Worm (Caenorhabditis elegans) whole organism, L2 larva: ENCODE measurements around the gene fmo-4.

ENCODE experiments used
- C34F6.9 ChIP-seq: fragments of 150-350 bp; optimal IDR thresholded peaks from 2 replicates; lab custom pipeline; 2014; ENCODE audit warnings: missing biosample characterization, missing genetic modification characterization
- F13H6.1 ChIP-seq: sonication (generic microtip); optimal IDR thresholded peaks from 2 replicates; lab custom pipeline; 2016; ENCODE audit warnings: missing genetic modification characterization, missing compliant biosample characterization
- Y55F3AM.14 ChIP-seq: fragments of 200-800 bp; sonication (Bioruptor generic); optimal IDR thresholded peaks from 2 replicates; lab custom pipeline; 2018; ENCODE audit warnings: mild to moderate bottlenecking, missing genetic modification characterization, missing compliant biosample characterization
- ZK546.5 ChIP-seq: sonication (generic microtip); optimal IDR thresholded peaks from 2 replicates; lab custom pipeline; 2017; ENCODE audit warnings: missing biosample characterization, missing genetic modification characterization
- alr-1 ChIP-seq: fragments of 150-350 bp; optimal IDR thresholded peaks from 2 replicates; lab custom pipeline; 2014; ENCODE audit warnings: missing biosample characterization, missing genetic modification characterization
- ama-1 ChIP-seq: fragments of 150-350 bp; optimal IDR thresholded peaks from 2 replicates; lab custom pipeline; 2018; ENCODE audit warnings: inconsistent platforms
- blmp-1 ChIP-seq: sonication (generic microtip); optimal IDR thresholded peaks from 2 replicates; lab custom pipeline; 2017; ENCODE audit warnings: missing genetic modification characterization, mild to moderate bottlenecking, missing compliant biosample characterization, antibody characterized with exemption, moderate library complexity; ENCODE audit not compliant: insufficient read depth
- ceh-16 ChIP-seq: fragments of 150-350 bp; optimal IDR thresholded peaks from 2 replicates; lab custom pipeline; 2014; ENCODE audit warnings: missing biosample characterization, missing genetic modification characterization
- ceh-82 ChIP-seq: fragments of 150-350 bp; optimal IDR thresholded peaks from 2 replicates; lab custom pipeline; 2014; ENCODE audit warnings: missing biosample characterization, missing genetic modification characterization
- crh-2 ChIP-seq: sonication (generic microtip); optimal IDR thresholded peaks from 2 replicates; lab custom pipeline; 2017; ENCODE audit warnings: missing biosample characterization, missing genetic modification characterization
- dmd-4 ChIP-seq: sonication (generic microtip); optimal IDR thresholded peaks from 2 replicates; lab custom pipeline; 2017; ENCODE audit warnings: missing biosample characterization, missing genetic modification characterization
- egl-27 ChIP-seq: sonication (generic microtip); optimal IDR thresholded peaks from 3 replicates; lab custom pipeline; 2017; ENCODE audit warnings: missing biosample characterization, missing genetic modification reagents, missing genetic modification characterization
- elt-3 ChIP-seq: sonication (generic microtip); optimal IDR thresholded peaks from 2 replicates; lab custom pipeline; 2017; ENCODE audit warnings: missing biosample characterization, missing genetic modification characterization
- fos-1 ChIP-seq: fragments of 150-350 bp; optimal IDR thresholded peaks from 2 replicates; lab custom pipeline; 2014; ENCODE audit warnings: missing biosample characterization, missing genetic modification characterization
- lin-11 ChIP-seq: fragments of 150-350 bp; sonication (generic microtip); optimal IDR thresholded peaks from 2 replicates; lab custom pipeline; 2014; ENCODE audit warnings: missing biosample characterization, missing genetic modification characterization, inconsistent platforms, mixed read lengths
- lin-13 ChIP-seq: fragments of 150-350 bp; optimal IDR thresholded peaks from 2 replicates; lab custom pipeline; 2014; ENCODE audit warnings: missing biosample characterization, missing genetic modification reagents, missing genetic modification characterization
- lin-39 ChIP-seq: fragments of 150-350 bp; optimal IDR thresholded peaks from 2 replicates; lab custom pipeline; 2014; ENCODE audit warnings: missing biosample characterization, missing genetic modification reagents, missing genetic modification characterization
- lsy-2 ChIP-seq, 2 experiments: fragments of 150-350 bp in 1 of 2; sonication (generic microtip) in 1 of 2; optimal IDR thresholded peaks; 2 replicates each; lab custom pipeline; 2014 to 2017; ENCODE audit warnings: missing biosample characterization in 2 of 2, missing genetic modification characterization in 2 of 2
- mdl-1 ChIP-seq, 2 experiments: fragments of 150-350 bp in 1 of 2; sonication (generic microtip) in 1 of 2; optimal IDR thresholded peaks; 2 replicates each; lab custom pipeline; 2017; ENCODE audit warnings: missing biosample characterization in 2 of 2, missing genetic modification characterization in 2 of 2
- nhr-11 ChIP-seq: fragments of 150-350 bp; optimal IDR thresholded peaks from 2 replicates; lab custom pipeline; 2014; ENCODE audit warnings: missing biosample characterization, missing genetic modification characterization
- nhr-12 ChIP-seq: fragments of 150-350 bp; optimal IDR thresholded peaks from 2 replicates; lab custom pipeline; 2014; ENCODE audit warnings: missing biosample characterization, missing genetic modification characterization
- nhr-23 ChIP-seq: fragments of 150-350 bp; optimal IDR thresholded peaks from 2 replicates; lab custom pipeline; 2014; ENCODE audit warnings: missing biosample characterization, missing genetic modification reagents, missing genetic modification characterization
- nhr-237 ChIP-seq: fragments of 150-350 bp; optimal IDR thresholded peaks from 2 replicates; lab custom pipeline; 2014; ENCODE audit warnings: missing biosample characterization, missing genetic modification characterization
- nhr-6 ChIP-seq: fragments of 150-350 bp; optimal IDR thresholded peaks from 2 replicates; lab custom pipeline; 2014; ENCODE audit warnings: missing biosample characterization, missing genetic modification characterization
- nhr-77 ChIP-seq: fragments of 150-350 bp; optimal IDR thresholded peaks from 2 replicates; lab custom pipeline; 2014; ENCODE audit warnings: missing biosample characterization, missing genetic modification characterization
- skn-1 ChIP-seq: sonication (generic microtip); optimal IDR thresholded peaks from 2 replicates; lab custom pipeline; 2017; ENCODE audit warnings: missing biosample characterization, missing genetic modification characterization
- sma-3 ChIP-seq: sonication (generic microtip); optimal IDR thresholded peaks from 2 replicates; lab custom pipeline; 2016; ENCODE audit warnings: missing genetic modification reagents, missing genetic modification characterization, missing compliant biosample characterization
- sma-9 ChIP-seq, 2 experiments: fragments of 150-350 bp in 1 of 2; sonication (generic microtip) in 1 of 2; optimal IDR thresholded peaks; 2 replicates each; lab custom pipeline; 2014 to 2016; ENCODE audit warnings: missing genetic modification characterization in 2 of 2, mild to moderate bottlenecking in 1 of 2, missing biosample characterization in 1 of 2, missing compliant biosample characterization in 1 of 2, missing genetic modification reagents in 1 of 2, moderate library complexity in 1 of 2
- unc-39 ChIP-seq: fragments of 150-350 bp; optimal IDR thresholded peaks from 2 replicates; lab custom pipeline; 2014; ENCODE audit warnings: missing biosample characterization, missing genetic modification characterization
- unc-62 ChIP-seq: fragments of 150-350 bp; optimal IDR thresholded peaks from 2 replicates; lab custom pipeline; 2014; ENCODE audit warnings: missing biosample characterization, missing genetic modification reagents, missing genetic modification characterization
- zag-1 ChIP-seq: fragments of 150-350 bp; optimal IDR thresholded peaks from 2 replicates; lab custom pipeline; 2014; ENCODE audit warnings: missing biosample characterization, missing genetic modification characterization
- ztf-1 ChIP-seq: fragments of 200-800 bp; sonication (Bioruptor generic); conservative IDR thresholded peaks from 2 replicates; pipeline ENCODE4 v1.3.6; 2022; ENCODE audit warnings: missing genetic modification characterization, missing compliant biosample characterization
- ztf-11 ChIP-seq: sonication (generic microtip); optimal IDR thresholded peaks from 2 replicates; lab custom pipeline; 2017; ENCODE audit warnings: missing biosample characterization, missing genetic modification characterization
- ztf-4 ChIP-seq: fragments of 150-350 bp; optimal IDR thresholded peaks from 2 replicates; lab custom pipeline; 2014; ENCODE audit warnings: missing biosample characterization, missing genetic modification characterization

The fmo-4 gene

DNA sequence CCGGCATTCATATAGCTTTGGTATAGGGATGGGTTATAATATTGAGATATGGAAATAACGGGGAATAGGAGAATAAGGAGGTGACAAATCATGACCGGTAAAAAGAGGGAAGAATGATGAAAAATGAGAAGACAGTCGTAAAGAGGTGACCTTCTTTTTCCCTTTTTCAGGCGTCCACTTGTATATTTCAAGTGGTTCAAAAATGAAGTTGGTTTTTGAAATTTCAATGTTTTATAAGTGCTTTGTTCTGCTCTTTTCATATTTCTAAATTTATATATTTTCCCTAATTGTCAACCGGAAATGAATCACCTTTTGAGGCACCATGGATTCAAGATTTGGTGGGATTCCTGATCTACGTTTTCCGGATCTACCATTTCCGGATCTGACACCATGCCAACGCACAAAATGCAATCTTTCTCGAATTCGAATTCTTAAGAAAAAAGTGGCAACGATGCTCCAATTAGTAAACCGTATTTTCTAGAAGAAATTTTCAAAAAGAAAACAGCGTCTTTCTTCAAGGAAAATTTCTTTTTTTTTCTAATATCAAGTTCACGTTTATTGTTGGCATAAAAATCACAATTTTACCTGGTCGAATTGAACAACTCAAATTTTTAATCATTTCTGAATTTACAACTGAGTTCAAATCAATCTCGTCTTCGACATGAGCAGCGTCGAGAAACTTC is 16.9 kb downstream of the fmo-4 start, which contains the start of the genes F53F4.2 and F53F4.18:
Gene F53F4.2, minus strand, starts transcription at position 101 of the 683 bp plus-strand sequence.
Gene F53F4.18, plus strand, starts transcription at position 633 of the 683 bp plus-strand sequence.
- TF ChIP-seq lin-39 (tag; lab: Kevin White, UChicago): no peak
- TF ChIP-seq ceh-16 (tag; lab: Kevin White, UChicago): no peak
- no peak for TF ChIP-seq nhr-23

DNA sequence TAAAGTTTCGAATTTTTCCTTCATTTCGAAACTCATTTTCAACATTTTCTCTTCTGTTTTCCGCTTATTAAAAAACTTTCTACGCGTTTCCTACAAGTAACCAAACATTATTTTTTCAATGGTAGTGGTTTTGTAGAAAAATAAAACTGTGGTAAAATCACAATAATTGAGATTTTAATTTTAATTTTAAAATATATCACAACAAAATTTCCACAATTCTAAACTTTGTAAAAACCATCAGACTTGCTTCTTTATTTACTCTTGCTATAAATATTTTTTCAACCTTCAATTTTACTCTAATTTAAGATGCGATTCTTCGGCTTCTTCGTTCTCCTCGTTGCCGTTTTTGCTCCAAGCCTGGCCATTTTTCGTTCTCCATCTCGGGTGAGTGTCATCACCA is 18.6 kb downstream of the fmo-4 start, which contains the start of gene F53F4.17:
Gene F53F4.17, plus strand, starts transcription at position 301 of the 400 bp plus-strand sequence.
- TF ChIP-seq ceh-82 (tag; lab: Kevin White, UChicago) (no peak), fos-1 (tag; lab: Kevin White, UChicago) (no peak), unc-62 (no peak), ztf-1 (no peak), ztf-4 (tag; lab: Kevin White, UChicago) (no peak), lsy-2 (tag; optimal IDR thresholded peaks at IDR 0.05; lab: Kevin White, UChicago) (no peak), mdl-1 (tag; optimal IDR thresholded peaks at IDR 0.05; lab: Kevin White, UChicago) (no peak), dmd-4 (tag; lab: Kevin White, UChicago) (no peak), elt-3 (tag; lab: Kevin White, UChicago) (no peak), sma-3 (GFP tag; lab: Kevin White, UChicago) (no peak), lin-39 (tag; lab: Kevin White, UChicago) (no peak), nhr-237 (tag; lab: Kevin White, UChicago) (no peak), lin-13 (GFP tag; lab: Kevin White, UChicago) (no peak), Y55F3AM.14 (GFP tag; lab: Kevin White, UChicago) (no peak), nhr-12 (no peak), nhr-23 (no peak), nhr-77 (no peak), C34F6.9 (tag; lab: Kevin White, UChicago) (no peak), F13H6.1 (no peak), sma-9 (GFP tag; optimal IDR thresholded peaks at IDR 0.05; lab: Kevin White, UChicago) (no peak), sma-9 (tag; optimal IDR thresholded peaks at IDR 0.05; lab: Kevin White, UChicago) (no peak)
- TF ChIP-seq, all 48 proteins: peak for 0

DNA sequence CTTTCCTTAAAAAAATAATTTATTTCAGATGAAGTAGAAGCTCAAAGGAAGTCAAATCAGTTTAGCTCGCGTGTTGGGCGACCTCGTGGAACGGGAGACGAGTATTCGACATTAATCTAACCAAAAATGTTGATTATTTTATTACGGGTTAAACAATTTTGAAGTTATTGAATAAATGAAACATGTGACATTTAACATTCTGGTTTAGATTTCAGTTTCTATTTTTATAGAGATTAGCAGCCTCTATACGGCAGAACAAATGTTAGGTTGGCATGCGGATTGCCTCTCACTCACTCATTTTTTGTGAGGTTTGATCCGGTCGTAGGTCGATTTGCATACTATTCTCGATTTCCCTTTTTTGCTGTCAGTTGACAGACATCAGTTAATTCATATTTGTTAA is 22.0 kb downstream of the fmo-4 start, which contains the start of gene F53F4.1:
Gene F53F4.1, plus strand, starts transcription at position 301 of the 400 bp plus-strand sequence.
- TF ChIP-seq nhr-11 (no peak), unc-62 (no peak), ztf-11 (no peak), unc-39 (tag; lab: Kevin White, UChicago) (no peak), alr-1 (tag; lab: Kevin White, UChicago) (no peak), egl-27 (no peak), sma-3 (GFP tag; lab: Kevin White, UChicago) (no peak), zag-1 (tag; lab: Kevin White, UChicago) (no peak), lin-11 (tag; lab: Kevin White, UChicago) (no peak), F13H6.1 (no peak), nhr-77 (no peak), nhr-23 (no peak), crh-2 (tag; lab: Kevin White, UChicago) (no peak), elt-3 (tag; lab: Kevin White, UChicago) (no peak), skn-1 (no peak), blmp-1 (no peak)

DNA sequence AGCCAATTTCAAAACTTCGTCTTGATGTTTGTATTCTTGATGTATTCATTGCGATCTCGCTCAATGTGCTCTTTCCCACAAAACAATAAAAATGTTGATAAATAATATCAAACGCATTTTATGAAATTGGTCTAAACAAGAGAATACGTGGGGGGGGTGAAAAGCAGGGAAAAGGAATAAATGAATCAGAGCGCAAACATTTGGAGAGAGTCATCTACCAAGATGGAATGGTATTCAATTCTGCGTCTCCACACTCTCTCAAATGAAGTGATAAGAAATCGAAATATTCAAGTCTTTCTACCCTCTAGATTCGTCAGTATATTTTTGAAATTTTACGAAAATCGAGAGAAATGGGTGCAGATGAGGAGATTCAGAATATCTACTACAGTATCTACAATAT is 25.8 kb downstream of the fmo-4 start, which contains the start of gene C50B8.5:
Gene C50B8.5, plus strand, starts transcription at position 273 of the 400 bp plus-strand sequence.
- TF ChIP-seq fos-1 (tag; lab: Kevin White, UChicago) (peak; percentile 74), F13H6.1 (peak; percentile 15), unc-62 (no peak)

DNA sequence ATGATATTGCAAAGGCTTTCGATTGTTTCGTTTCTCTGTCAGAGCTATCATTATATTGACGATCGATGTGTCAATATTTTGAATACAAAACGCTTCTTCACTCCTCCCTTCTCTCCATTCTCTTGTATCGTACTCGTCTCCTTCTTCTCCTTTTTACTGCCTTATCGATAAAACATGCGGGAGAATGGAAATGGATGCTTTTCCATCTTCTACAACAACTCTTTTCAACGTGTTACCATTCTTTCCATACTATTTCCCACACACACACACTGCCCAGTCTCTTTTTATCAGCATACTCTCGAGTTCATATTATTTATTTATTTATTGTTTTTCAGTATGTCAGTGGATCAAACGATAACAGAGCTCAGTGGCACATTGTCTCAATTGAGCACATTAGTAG is 27.9 kb downstream of the fmo-4 start, which contains the start of gene C50B8.6:
Gene C50B8.6, plus strand, starts transcription at position 336 of the 400 bp plus-strand sequence.
- TF ChIP-seq ZK546.5 (no peak), elt-3 (tag; lab: Kevin White, UChicago) (no peak), fos-1 (tag; lab: Kevin White, UChicago) (peak; percentile 60), ama-1 (lab: Kevin White, UChicago) (no peak), nhr-6 (tag; lab: Kevin White, UChicago) (no peak), skn-1 (no peak)
